Worm (Caenorhabditis elegans) whole organism, young adult: ENCODE data around the gene sre-48.

Source experiments
- ama-1 ChIP-seq, 3 experiments: fragments of 150-350 bp in 1 of 3; sonication (generic microtip) in 2 of 3; optimal IDR thresholded peaks; 2 replicates each; lab custom pipeline; 2014 to 2018; ENCODE audit warnings: missing biosample characterization in 2 of 3, missing genetic modification characterization in 2 of 3, missing genetic modification reagents in 2 of 3
- efl-1 ChIP-seq: fragments of 150-350 bp; optimal IDR thresholded peaks from 2 replicates; lab custom pipeline; 2014; ENCODE audit warnings: missing biosample characterization, missing genetic modification reagents, missing genetic modification characterization
- lsy-27 ChIP-seq: sonication (generic microtip); optimal IDR thresholded peaks from 2 replicates; lab custom pipeline; 2017; ENCODE audit warnings: missing genetic modification characterization, mild to moderate bottlenecking, missing compliant biosample characterization, antibody characterized with exemption, missing genotype, borderline replicate concordance; ENCODE audit not compliant: insufficient read depth
- rcor-1 ChIP-seq: fragments of 200-800 bp; sonication (Bioruptor generic); IDR thresholded peaks from 2 replicates; pipeline ENCODE4 v1.3.6; 2022; ENCODE audit warnings: missing genetic modification reagents, missing genetic modification characterization, missing compliant biosample characterization
- unc-62 ChIP-seq: fragments of 150-350 bp; optimal IDR thresholded peaks from 2 replicates; lab custom pipeline; 2014; ENCODE audit warnings: missing biosample characterization, missing genetic modification reagents, missing genetic modification characterization
- zfh-2 ChIP-seq: fragments of 200-800 bp; sonication (Bioruptor generic); conservative IDR thresholded peaks from 2 replicates; pipeline ENCODE4 v1.3.6; 2022; ENCODE audit warnings: missing genetic modification reagents, missing genetic modification characterization, missing compliant biosample characterization

- TF ChIP-seq unc-62 (GFP tag; lab: Kevin White, UChicago) (no peak), efl-1 (GFP tag; lab: Kevin White, UChicago) (no peak), ama-1 (optimal IDR thresholded peaks at IDR 0.05; lab: Kevin White, UChicago) (no peak), ama-1 (GFP tag; optimal IDR thresholded peaks at IDR 0.05; lab: Kevin White, UChicago) (no peak), rcor-1 (GFP tag; lab: Robert Waterston, UW) (no peak), lsy-27 (tag; lab: Kevin White, UChicago) (no peak), zfh-2 (no peak)
These were observed 18.3 kb upstream of the sre-48 start for ce11 chrII:13997989-13998388.
